Fruit fly (Drosophila melanogaster) whole organism, embryonic: Measurements from ENCODE around the gene cno.

ENCODE experiments used
- CG10979 ChIP-seq: fragments of 200-800 bp; sonication (Bioruptor generic); optimal IDR thresholded peaks from 2 replicates; lab custom pipeline; 2018; ENCODE audit warnings: missing biosample characterization, mild to moderate bottlenecking, missing genetic modification characterization, moderate library complexity
- CG11093 ChIP-seq: fragments of 200-800 bp; sonication (Bioruptor generic); IDR thresholded peaks from 3 replicates; pipeline ENCODE4 v1.3.6; 2022; ENCODE audit warnings: missing biosample characterization, missing genetic modification characterization
- CG11398 ChIP-seq: fragments of 200-800 bp; sonication (Bioruptor generic); optimal IDR thresholded peaks from 2 replicates; lab custom pipeline; 2016; ENCODE audit warnings: missing biosample characterization, missing genetic modification characterization
- CG1233 ChIP-seq: fragments of 200-800 bp; sonication (Bioruptor generic); optimal IDR thresholded peaks from 4 replicates; lab custom pipeline; 2018; ENCODE audit warnings: missing biosample characterization, mild to moderate bottlenecking, missing genetic modification characterization
- CG12769 ChIP-seq: fragments of 200-800 bp; sonication (Bioruptor generic); optimal IDR thresholded peaks from 2 replicates; lab custom pipeline; 2019; ENCODE audit warnings: missing biosample characterization, mild to moderate bottlenecking, missing genetic modification characterization, moderate library complexity
- CG12942 ChIP-seq: fragments of 200-800 bp; sonication (Bioruptor generic); optimal IDR thresholded peaks from 3 replicates; lab custom pipeline; 2016; ENCODE audit warnings: missing biosample characterization, missing genetic modification characterization
- CG1529 ChIP-seq: fragments of 200-800 bp; sonication (Bioruptor generic); optimal IDR thresholded peaks from 3 replicates; lab custom pipeline; 2018; ENCODE audit warnings: missing biosample characterization, missing genetic modification characterization
- CG15479 ChIP-seq: fragments of 200-800 bp; sonication (Bioruptor generic); optimal IDR thresholded peaks from 3 replicates; lab custom pipeline; 2019; ENCODE audit warnings: missing biosample characterization, mild to moderate bottlenecking, missing genetic modification characterization, moderate library complexity
- CG1602 ChIP-seq: fragments of 200-800 bp; sonication (Bioruptor generic); optimal IDR thresholded peaks from 3 replicates; lab custom pipeline; 2016; ENCODE audit warnings: missing biosample characterization, missing genetic modification characterization
- CG17328 ChIP-seq: fragments of 200-800 bp; sonication (Bioruptor generic); IDR thresholded peaks from 2 replicates; pipeline ENCODE4 v1.3.6; 2022; ENCODE audit warnings: missing biosample characterization, missing genetic modification characterization
- CG17568 ChIP-seq: fragments of 200-800 bp; sonication (Bioruptor generic); optimal IDR thresholded peaks from 2 replicates; lab custom pipeline; 2018; ENCODE audit warnings: missing biosample characterization, mild to moderate bottlenecking, missing genetic modification characterization, moderate library complexity
- CG18619 ChIP-seq: fragments of 200-800 bp; sonication (Bioruptor generic); optimal IDR thresholded peaks from 3 replicates; lab custom pipeline; 2017; ENCODE audit warnings: missing biosample characterization, mild to moderate bottlenecking, missing genetic modification characterization
- CG32772 ChIP-seq: fragments of 200-800 bp; sonication (Bioruptor generic); IDR thresholded peaks from 2 replicates; pipeline ENCODE4 v1.3.6; 2022; ENCODE audit warnings: missing biosample characterization, missing genetic modification characterization
- CG3281 ChIP-seq: fragments of 200-800 bp; sonication (Bioruptor generic); optimal IDR thresholded peaks from 3 replicates; lab custom pipeline; 2017; ENCODE audit warnings: missing biosample characterization, mild to moderate bottlenecking, missing genetic modification characterization
- CG42726 ChIP-seq: fragments of 200-800 bp; sonication (Bioruptor generic); IDR thresholded peaks from 2 replicates; pipeline ENCODE4 v1.3.6; 2022; ENCODE audit warnings: missing biosample characterization, missing genetic modification characterization; ENCODE audit not compliant: partially characterized antibody
- CG4282 ChIP-seq: fragments of 200-800 bp; sonication (Bioruptor generic); optimal IDR thresholded peaks from 2 replicates; lab custom pipeline; 2016; ENCODE audit warnings: missing biosample characterization, missing genetic modification characterization
- CG4424 ChIP-seq: fragments of 200-800 bp; sonication (Bioruptor generic); optimal IDR thresholded peaks from 3 replicates; lab custom pipeline; 2016; ENCODE audit warnings: missing biosample characterization, missing genetic modification characterization
- CG8944 ChIP-seq: fragments of 200-800 bp; sonication (Bioruptor generic); optimal IDR thresholded peaks from 3 replicates; lab custom pipeline; 2016; ENCODE audit warnings: missing biosample characterization, missing genetic modification characterization
- D ChIP-seq, 2 experiments: fragments of 200-800 bp in 1 of 2; fragments of >200 bp in 1 of 2; sonication (Bioruptor generic) in 1 of 2; optimal IDR thresholded peaks; 2 replicates in 1 of 2; 3 replicates in 1 of 2; lab custom pipeline; 2017; ENCODE audit warnings: mild to moderate bottlenecking in 1 of 2, missing biosample characterization in 1 of 2, missing genetic modification characterization in 1 of 2, missing genetic modification reagents in 1 of 2
- Dip2 ChIP-seq: fragments of 200-800 bp; sonication (Bioruptor generic); IDR thresholded peaks from 2 replicates; pipeline ENCODE4 v1.3.6; 2022; ENCODE audit warnings: missing biosample characterization, missing genetic modification characterization
- Dip3 ChIP-seq: fragments of 200-800 bp; sonication (Bioruptor generic); optimal IDR thresholded peaks from 3 replicates; lab custom pipeline; 2016; ENCODE audit warnings: missing biosample characterization, missing genetic modification characterization
- H15 ChIP-seq: fragments of 200-800 bp; sonication (Bioruptor generic); IDR thresholded peaks from 3 replicates; pipeline ENCODE4 v1.3.6; 2022; ENCODE audit warnings: missing biosample characterization, missing genetic modification characterization
- Hr78 ChIP-seq, 2 experiments: fragments of 200-800 bp in 1 of 2; fragments of >200 bp in 1 of 2; sonication (Bioruptor generic) in 1 of 2; optimal IDR thresholded peaks; 2 replicates each; lab custom pipeline; 2017 to 2019; ENCODE audit warnings: missing biosample characterization in 2 of 2, missing genetic modification characterization in 2 of 2, mild to moderate bottlenecking in 1 of 2, moderate library complexity in 1 of 2
- MBD-R2 ChIP-seq: fragments of 200-800 bp; sonication (Bioruptor generic); IDR thresholded peaks from 2 replicates; pipeline ENCODE4 v1.3.6; 2022; ENCODE audit warnings: missing biosample characterization, missing genetic modification characterization
- Nf-YA ChIP-seq: fragments of 200-800 bp; sonication (Bioruptor generic); IDR thresholded peaks from 2 replicates; pipeline ENCODE4 v1.3.6; 2022; ENCODE audit warnings: missing biosample characterization, missing genetic modification characterization
- NfI ChIP-seq: fragments of 200-800 bp; sonication (Bioruptor generic); optimal IDR thresholded peaks from 3 replicates; lab custom pipeline; 2018; ENCODE audit warnings: missing biosample characterization, mild to moderate bottlenecking, missing genetic modification characterization, moderate library complexity
- Oaz ChIP-seq: fragments of 200-800 bp; sonication (Bioruptor generic); IDR thresholded peaks from 2 replicates; pipeline ENCODE4 v1.3.6; 2022; ENCODE audit warnings: missing biosample characterization, missing genetic modification characterization
- PHDP ChIP-seq: fragments of 200-800 bp; sonication (Bioruptor generic); optimal IDR thresholded peaks from 3 replicates; lab custom pipeline; 2018; ENCODE audit warnings: missing biosample characterization, mild to moderate bottlenecking, missing genetic modification characterization, moderate library complexity
- btn ChIP-seq: fragments of 200-800 bp; sonication (Bioruptor generic); optimal IDR thresholded peaks from 2 replicates; lab custom pipeline; 2016; ENCODE audit warnings: missing biosample characterization, missing genetic modification characterization
- chm ChIP-seq: fragments of 200-800 bp; sonication (Bioruptor generic); IDR thresholded peaks from 2 replicates; pipeline ENCODE4 v1.3.6; 2022; ENCODE audit warnings: missing biosample characterization, missing genetic modification characterization
- crol ChIP-seq: fragments of 200-800 bp; sonication (Bioruptor generic); IDR thresholded peaks from 2 replicates; pipeline ENCODE4 v1.3.6; 2022; ENCODE audit warnings: missing biosample characterization, missing genetic modification characterization
- esg ChIP-seq: fragments of 200-800 bp; sonication (Bioruptor generic); conservative IDR thresholded peaks from 2 replicates; pipeline ENCODE4 v1.3.6; 2022; ENCODE audit warnings: missing biosample characterization, missing genetic modification characterization
- fd96Cb ChIP-seq: fragments of 200-800 bp; sonication (Bioruptor generic); optimal IDR thresholded peaks from 2 replicates; lab custom pipeline; 2018; ENCODE audit warnings: missing biosample characterization, mild to moderate bottlenecking, missing genetic modification characterization, moderate library complexity
- hb ChIP-seq: fragments of 200-800 bp; sonication (Bioruptor generic); IDR thresholded peaks from 3 replicates; pipeline ENCODE4 v1.3.6; 2022; ENCODE audit warnings: missing biosample characterization, missing genetic modification characterization; ENCODE audit not compliant: partially characterized antibody
- jumu ChIP-seq: fragments of 200-800 bp; sonication (Bioruptor generic); optimal IDR thresholded peaks from 3 replicates; lab custom pipeline; 2016; ENCODE audit warnings: missing biosample characterization, missing genetic modification characterization
- kah ChIP-seq: fragments of 200-800 bp; sonication (Bioruptor generic); optimal IDR thresholded peaks from 2 replicates; lab custom pipeline; 2018; ENCODE audit warnings: missing biosample characterization, mild to moderate bottlenecking, missing genetic modification characterization
- p53 ChIP-seq: fragments of 200-800 bp; sonication (Bioruptor generic); optimal IDR thresholded peaks from 2 replicates; lab custom pipeline; 2016; ENCODE audit warnings: missing biosample characterization, missing genetic modification characterization
- pnt ChIP-seq: fragments of 200-800 bp; sonication (Bioruptor generic); optimal IDR thresholded peaks from 3 replicates; lab custom pipeline; 2016; ENCODE audit warnings: missing biosample characterization, missing genetic modification characterization
- pros ChIP-seq: fragments of 200-800 bp; sonication (Bioruptor generic); optimal IDR thresholded peaks from 3 replicates; lab custom pipeline; 2019; ENCODE audit warnings: missing biosample characterization, mild to moderate bottlenecking, missing genetic modification characterization, moderate library complexity
- rib ChIP-seq: fragments of 200-800 bp; sonication (Bioruptor generic); IDR thresholded peaks from 2 replicates; pipeline ENCODE4 v1.3.6; 2022; ENCODE audit warnings: missing biosample characterization, missing genetic modification characterization
- sc ChIP-seq, 3 experiments: fragments of >200 bp in 2 of 3; fragments of 200-800 bp in 1 of 3; sonication (Bioruptor generic) in 1 of 3; optimal IDR thresholded peaks; 2 replicates in 2 of 3; 3 replicates in 1 of 3; lab custom pipeline; 2017; ENCODE audit warnings: mild to moderate bottlenecking in 1 of 3, missing biosample characterization in 1 of 3, missing genetic modification characterization in 1 of 3, missing genetic modification reagents in 1 of 3
- tgo ChIP-seq: fragments of 200-800 bp; sonication (Bioruptor generic); IDR thresholded peaks from 3 replicates; pipeline ENCODE4 v1.3.6; 2022; ENCODE audit warnings: missing biosample characterization, missing genetic modification characterization
- trem ChIP-seq: fragments of 200-800 bp; optimal IDR thresholded peaks from 3 replicates; lab custom pipeline; 2019; ENCODE audit warnings: missing biosample characterization, mild to moderate bottlenecking, missing genetic modification characterization, moderate library complexity
- tx ChIP-seq: fragments of 200-800 bp; sonication (Bioruptor generic); optimal IDR thresholded peaks from 2 replicates; lab custom pipeline; 2016; ENCODE audit warnings: missing biosample characterization, missing genetic modification characterization
- wek ChIP-seq: fragments of 200-800 bp; sonication (Bioruptor generic); optimal IDR thresholded peaks from 3 replicates; lab custom pipeline; 2018; ENCODE audit warnings: missing biosample characterization, mild to moderate bottlenecking, missing genetic modification characterization, moderate library complexity
- wor ChIP-seq: fragments of 200-800 bp; sonication (Bioruptor generic); IDR thresholded peaks from 2 replicates; pipeline ENCODE4 v1.3.6; 2022; ENCODE audit warnings: missing biosample characterization, missing genetic modification characterization
- zfh1 ChIP-seq: fragments of 200-800 bp; sonication (Bioruptor generic); IDR thresholded peaks from 3 replicates; pipeline ENCODE4 v1.3.6; 2022; ENCODE audit warnings: missing biosample characterization, missing genetic modification characterization

cno gene

DNA sequence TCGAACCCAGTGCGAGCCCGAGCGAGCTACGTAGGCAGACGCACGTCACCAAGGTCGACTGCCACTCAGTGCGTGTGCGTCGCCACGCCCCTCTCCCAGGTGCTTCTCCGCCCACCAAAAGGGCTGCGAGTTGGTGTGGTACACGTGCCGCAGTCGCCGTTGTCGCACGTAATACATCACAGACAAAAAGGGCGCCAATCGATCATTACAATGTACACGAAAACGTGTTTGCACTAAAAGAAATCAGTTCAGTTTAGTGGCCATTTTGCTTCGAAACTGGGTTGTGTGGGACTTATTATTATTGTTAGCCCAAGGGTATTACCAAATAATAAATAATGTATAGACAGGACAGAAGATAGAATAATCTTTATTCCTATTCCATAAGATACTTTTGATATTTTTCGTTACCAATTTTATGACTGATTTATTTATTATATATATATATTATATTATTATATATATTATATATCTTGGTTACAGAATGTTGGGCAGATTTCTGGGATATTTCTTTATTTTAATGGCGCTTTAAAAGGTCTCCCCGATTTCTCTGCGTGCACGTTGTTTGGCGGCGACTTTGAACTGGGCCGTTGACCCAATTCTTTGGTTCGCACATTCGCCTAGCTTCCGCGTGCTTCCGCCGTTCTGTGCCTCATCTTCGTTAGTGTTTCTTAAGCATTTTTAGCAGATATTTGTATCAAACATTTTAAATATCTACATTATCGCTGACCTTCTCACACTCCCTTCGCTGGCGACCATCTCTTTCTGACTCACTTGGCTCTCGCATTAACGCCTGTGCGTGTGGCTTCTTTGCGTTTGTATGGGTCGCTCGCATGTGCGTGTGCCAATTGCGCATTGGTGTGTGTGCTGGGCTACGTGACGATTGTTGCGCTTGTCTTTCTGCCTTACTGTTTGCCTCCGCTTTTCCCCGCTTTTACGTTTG, 46.3 kb upstream of the cno start (continued):
- TF ChIP-seq trem (tag; lab: Kevin White, UChicago) (peak; percentile 76), sc (optimal IDR thresholded peaks at IDR 0.05; lab: Kevin White, UChicago) (no peak), sc (GFP tag; optimal IDR thresholded peaks at IDR 0.05; lab: Kevin White, UChicago) (peak; percentile 81), PHDP (tag; lab: Kevin White, UChicago) (peak; percentile 89), CG32772 (peak; percentile 70), hb (GFP tag; lab: Robert Waterston, UW) (no peak), CG1233 (GFP tag; lab: Kevin White, UChicago) (peak; percentile 90), Dip2 (GFP tag; lab: Robert Waterston, UW) (no peak), zfh1 (0 out of 3 replicates have a peak, but pooled peaks have one; percentile 45), tx (GFP tag; lab: Kevin White, UChicago) (no peak), chm (GFP tag; lab: Robert Waterston, UW) (no peak; the same call in 1 of the 2 replicates), p53 (GFP tag; lab: Kevin White, UChicago) (no peak), CG10979 (tag; lab: Kevin White, UChicago) (peak; percentile 88), pros (GFP tag; lab: Kevin White, UChicago) (peak; percentile 36), fd96Cb (tag; lab: Kevin White, UChicago) (peak; percentile 86), Oaz (GFP tag; lab: Robert Waterston, UW) (0 out of 2 replicates have a peak, but pooled peaks have one; percentile 43), CG18619 (GFP tag; lab: Kevin White, UChicago) (peak; percentile 92), D (optimal IDR thresholded peaks at IDR 0.05; lab: Kevin White, UChicago) (no peak), D (GFP tag; optimal IDR thresholded peaks at IDR 0.05; lab: Kevin White, UChicago) (peak; percentile 86), Hr78 (GFP tag; optimal IDR thresholded peaks at IDR 0.05; lab: Kevin White, UChicago) (peak in 1 of 2 experiments; percentile 52), CG8944 (peak; percentile 46), Dip3 (GFP tag; lab: Kevin White, UChicago) (no peak), CG12942 (GFP tag; lab: Kevin White, UChicago) (peak; percentile 70), CG3281 (GFP tag; lab: Kevin White, UChicago) (peak; percentile 91), tgo (GFP tag; lab: Robert Waterston, UW) (peak; percentile 66), CG12769 (tag; lab: Kevin White, UChicago) (peak; percentile 81), jumu (GFP tag; lab: Kevin White, UChicago) (no peak), CG1602 (GFP tag; lab: Kevin White, UChicago) (peak; percentile 71), NfI (GFP tag; lab: Kevin White, UChicago) (peak; percentile 80), Nf-YA (GFP tag; lab: Robert Waterston, UW) (peak; percentile 15; the same call in 1 of the 2 replicates), kah (GFP tag; lab: Kevin White, UChicago) (peak; percentile 74), CG17328 (GFP tag; lab: Robert Waterston, UW) (peak; percentile 55), wek (GFP tag; lab: Kevin White, UChicago) (no peak), rib (GFP tag; lab: Robert Waterston, UW) (peak; percentile 32), CG42726 (GFP tag; lab: Robert Waterston, UW) (no peak), MBD-R2 (GFP tag; lab: Robert Waterston, UW) (peak; percentile 36; the same call in 1 of the 2 replicates), esg (GFP tag; lab: Robert Waterston, UW) (peak; percentile 67), CG1529 (GFP tag; lab: Kevin White, UChicago) (peak; percentile 52), H15 (GFP tag; lab: Robert Waterston, UW) (peak; percentile 53; the same call in 1 of the 3 replicates), btn (GFP tag; lab: Kevin White, UChicago) (no peak), CG4424 (peak; percentile 87), wor (GFP tag; lab: Robert Waterston, UW) (peak; percentile 61), CG11398 (no peak), pnt (GFP tag; lab: Kevin White, UChicago) (peak; percentile 5), crol (GFP tag; lab: Robert Waterston, UW) (peak; percentile 91), CG15479 (GFP tag; lab: Kevin White, UChicago) (peak; percentile 74), CG11093 (GFP tag; lab: Robert Waterston, UW) (peak; percentile 73; the same call in 1 of the 3 replicates), CG4282 (GFP tag; lab: Kevin White, UChicago) (no peak), CG17568 (GFP tag; lab: Kevin White, UChicago) (peak; percentile 83)
